Worm (Caenorhabditis elegans): ENCODE measurements around the gene ire-1.

Gene ire-1

DNA sequence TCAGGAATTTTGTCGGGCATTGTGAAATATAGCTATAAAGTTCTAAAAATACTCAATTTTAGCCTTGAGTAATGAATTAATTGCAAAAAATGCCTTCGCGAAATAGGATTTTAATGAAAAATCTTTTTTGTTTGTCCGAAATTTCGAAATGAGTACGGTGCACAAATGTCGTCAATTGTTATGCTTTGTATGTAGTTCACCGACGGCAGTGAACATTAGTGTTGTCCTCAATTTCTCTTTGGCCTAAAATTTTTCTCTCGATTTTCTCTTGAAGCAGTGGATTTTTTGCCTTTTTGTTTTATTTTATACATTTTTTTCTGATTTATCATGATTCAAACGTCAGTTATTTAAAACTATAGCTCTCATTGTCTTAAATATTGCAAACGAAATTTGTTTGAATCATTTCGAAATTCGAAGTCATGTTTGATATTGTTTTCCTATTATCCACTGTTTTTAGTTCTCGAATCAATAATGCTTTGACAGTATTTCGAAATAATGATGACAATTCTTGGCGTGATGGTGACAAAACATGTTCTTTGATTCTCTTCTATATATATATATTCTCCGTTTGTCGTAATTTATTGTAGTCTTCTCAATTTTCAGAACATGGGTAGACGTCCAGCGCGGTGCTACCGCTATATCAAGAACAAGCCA, 18.7 kb upstream of the ire-1 start, which contains the start of the genes ints-11 and rpl-10:
Gene ints-11 (minus strand): TSS at position 201 of the 654 bp plus-strand sequence.
Gene rpl-10 (plus strand): TSS at position 604 of the 654 bp plus-strand sequence.
- TF ChIP-seq lsl-1 (GFP tag; optimal IDR thresholded peaks at IDR 0.05): peak; percentile 15
- TF ChIP-seq snpc-4 (GFP tag; optimal IDR thresholded peaks at IDR 0.05): no peak
- TF ChIP-seq snpc-4 (tag; optimal IDR thresholded peaks at IDR 0.05): peak in 1 of 4 experiments; percentile 47
- peak; percentile 30 for TF ChIP-seq pha-4 (tag; optimal IDR thresholded peaks at IDR 0.05)
- TF ChIP-seq T26A5.8 (tag; optimal IDR thresholded peaks at IDR 0.05): no peak
- peak; percentile 29 for TF ChIP-seq attf-5 (GFP tag; optimal IDR thresholded peaks at IDR 0.05)
- TF ChIP-seq F33H1.4 (GFP tag; IDR thresholded peaks at IDR 0.05): peak; percentile 67
- TF ChIP-seq B0261.1 (tag; optimal IDR thresholded peaks at IDR 0.05): no peak
- peak in 1 of 3 experiments; percentile 18 for TF ChIP-seq lin-35 (GFP tag; optimal IDR thresholded peaks at IDR 0.05)
- TF ChIP-seq sptf-2 (GFP tag; optimal IDR thresholded peaks at IDR 0.05): no peak
- no peak for TF ChIP-seq cebp-1 (GFP tag; IDR thresholded peaks at IDR 0.05)
- peak; percentile 55 for TF ChIP-seq cebp-1 (tag; optimal IDR thresholded peaks at IDR 0.05)

DNA sequence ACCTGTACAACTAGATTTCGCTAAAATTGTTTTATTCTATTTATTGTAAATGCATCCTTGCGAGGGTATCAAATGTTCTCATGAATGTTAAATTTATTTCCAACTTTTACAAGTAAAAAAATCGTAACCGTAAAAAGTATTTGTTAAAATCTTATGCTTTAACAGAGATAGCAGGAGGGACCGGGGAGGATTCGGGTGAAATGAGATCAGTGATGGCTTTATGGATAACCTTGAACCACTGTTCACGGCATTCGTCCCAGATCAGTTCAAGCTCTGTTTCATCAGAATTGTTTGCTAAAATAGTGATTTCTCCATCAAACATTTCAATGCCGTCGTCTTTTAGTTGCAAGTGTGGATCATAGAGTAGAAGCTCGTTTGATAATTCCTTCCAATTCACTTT, 16.4 kb upstream of the ire-1 start:
- no peak for TF ChIP-seq mel-28 (tag; optimal IDR thresholded peaks at IDR 0.05; ENCODE audit: borderline replicate concordance)
- TF ChIP-seq nfya-2 (GFP tag; IDR thresholded peaks at IDR 0.05): peak; percentile 73; the same call in 1 of the 2 replicates
- 0 out of 2 replicates have a peak, but pooled peaks have one; percentile 29 for TF ChIP-seq ekl-4 (GFP tag; IDR thresholded peaks at IDR 0.05)
- TF ChIP-seq B0261.1 (tag; optimal IDR thresholded peaks at IDR 0.05): no peak
- no peak for TF ChIP-seq F37B4.10 (GFP tag; IDR thresholded peaks at IDR 0.05)
- TF ChIP-seq die-1 (tag; optimal IDR thresholded peaks at IDR 0.05): peak; percentile 16
- TF ChIP-seq F52B5.7 (tag; optimal IDR thresholded peaks at IDR 0.05): peak; percentile 7
- no peak for TF ChIP-seq mes-4 (tag; optimal IDR thresholded peaks at IDR 0.05)
- TF ChIP-seq nhr-27 (tag; optimal IDR thresholded peaks at IDR 0.05): peak; percentile 11
- no peak for TF ChIP-seq tbx-9 (tag; optimal IDR thresholded peaks at IDR 0.05; ENCODE audit: borderline replicate concordance)
- TF ChIP-seq madf-6 (GFP tag; IDR thresholded peaks at IDR 0.05): peak; percentile 36; the same call in 1 of the 2 replicates
- 0 out of 2 replicates have a peak, but pooled peaks have one; percentile 58 for TF ChIP-seq attf-6 (GFP tag; IDR thresholded peaks at IDR 0.05)
- TF ChIP-seq pbrm-1 (GFP tag; IDR thresholded peaks at IDR 0.05): 0 out of 2 replicates have a peak, but pooled peaks have one; percentile 37
- TF ChIP-seq nfyb-1 (GFP tag; IDR thresholded peaks at IDR 0.05): peak; percentile 57; the same call in 1 of the 2 replicates
- TF ChIP-seq athp-1 (tag; optimal IDR thresholded peaks at IDR 0.05): peak; percentile 22
- peak; percentile 15 for TF ChIP-seq tbp1 (GFP tag; optimal IDR thresholded peaks at IDR 0.05)
- TF ChIP-seq xnd-1 (tag; optimal IDR thresholded peaks at IDR 0.05): no peak
- no peak for TF ChIP-seq snpc-1.3 (tag; optimal IDR thresholded peaks at IDR 0.05; ENCODE audit: insufficient read depth)
- peak; percentile 15 for TF ChIP-seq repo-1 (tag; optimal IDR thresholded peaks at IDR 0.05)
- no peak for TF ChIP-seq atf-7 (tag; optimal IDR thresholded peaks at IDR 0.05)
- TF ChIP-seq ama-1 (optimal IDR thresholded peaks at IDR 0.05): no peak
- peak in 1 of 2 experiments; percentile 31 for TF ChIP-seq ama-1 (GFP tag; optimal IDR thresholded peaks at IDR 0.05)
- no peak for TF ChIP-seq snpc-4 (GFP tag; optimal IDR thresholded peaks at IDR 0.05)
- peak in 1 of 4 experiments; percentile 3 for TF ChIP-seq snpc-4 (tag; optimal IDR thresholded peaks at IDR 0.05)
- TF ChIP-seq ceh-100 (GFP tag; IDR thresholded peaks at IDR 0.05): 0 out of 2 replicates have a peak, but pooled peaks have one; percentile 14
- peak; percentile 16 for TF ChIP-seq hrde-1 (tag; optimal IDR thresholded peaks at IDR 0.05; ENCODE audit: borderline replicate concordance)
- 0 out of 2 replicates have a peak, but pooled peaks have one; percentile 28 for TF ChIP-seq D2030.7 (GFP tag; IDR thresholded peaks at IDR 0.05)
- 0 out of 2 replicates have a peak, but pooled peaks have one; percentile 7 for TF ChIP-seq B0019.2 (GFP tag; conservative IDR thresholded peaks at IDR 0.05)
- no peak for TF ChIP-seq cebp-1 (GFP tag; IDR thresholded peaks at IDR 0.05)
- peak; percentile 41 for TF ChIP-seq cebp-1 (tag; optimal IDR thresholded peaks at IDR 0.05)
- TF ChIP-seq egrh-3 (GFP tag; IDR thresholded peaks at IDR 0.05): no peak
- peak; percentile 66; the same call in 1 of the 2 replicates for TF ChIP-seq B0336.3 (GFP tag; IDR thresholded peaks at IDR 0.05)
- peak; percentile 19 for TF ChIP-seq snpc-3.4 (tag; optimal IDR thresholded peaks at IDR 0.05)

Data from whole organism, young adult.